Worm (Caenorhabditis elegans): ENCODE results near the gene mrpl-42.

DNA sequence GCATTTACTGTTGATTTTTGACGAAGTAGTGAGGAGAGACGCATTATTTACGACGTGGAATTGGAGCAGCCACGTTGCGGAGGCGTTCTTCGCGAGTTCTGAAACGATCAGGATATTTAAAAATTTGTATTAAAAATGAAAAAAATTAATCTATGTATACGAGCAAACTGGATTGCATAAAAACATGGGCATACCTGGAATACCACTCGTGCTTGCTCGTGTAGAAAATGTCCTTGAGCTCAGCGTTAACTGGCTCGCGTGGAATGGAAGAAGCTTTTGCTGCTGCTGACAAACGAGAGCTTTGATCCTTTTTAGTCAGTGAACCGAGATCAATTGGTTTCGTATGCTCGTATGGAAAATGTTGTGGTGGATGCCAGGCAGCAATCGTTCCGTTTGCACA is 324 bp downstream of the mrpl-42 start, which contains the start of gene lpl-1:
- TF ChIP-seq snpc-4 (tag; optimal IDR thresholded peaks at IDR 0.05) (no peak), elt-1 (tag; optimal IDR thresholded peaks at IDR 0.05; ENCODE audit: borderline replicate concordance, insufficient read depth) (no peak), M03D4.4 (tag; optimal IDR thresholded peaks at IDR 0.05) (no peak), blmp-1 (tag; optimal IDR thresholded peaks at IDR 0.05) (no peak), ceh-83 (GFP tag; optimal IDR thresholded peaks at IDR 0.05) (no peak), unc-62 (GFP tag; optimal IDR thresholded peaks at IDR 0.05) (no peak)

Data from whole organism, mixed stage, embryonic.